Worm (Caenorhabditis elegans) whole organism, L3 larva: ENCODE measurements around the gene ops-1.

Experiments
- R02D3.7 ChIP-seq: fragments of 150-350 bp; optimal IDR thresholded peaks from 2 replicates; lab custom pipeline; 2014; ENCODE audit warnings: missing biosample characterization, missing genetic modification characterization
- ZK546.5 ChIP-seq: sonication (generic microtip); optimal IDR thresholded peaks from 2 replicates; lab custom pipeline; 2017; ENCODE audit warnings: missing biosample characterization, missing genetic modification characterization
- aly-2 ChIP-seq: fragments of 150-350 bp; optimal IDR thresholded peaks from 2 replicates; lab custom pipeline; 2014; ENCODE audit warnings: missing biosample characterization, missing genetic modification characterization
- ama-1 ChIP-seq: fragments of 150-350 bp; optimal IDR thresholded peaks from 2 replicates; lab custom pipeline; 2018
- ceh-16 ChIP-seq: sonication (generic microtip); optimal IDR thresholded peaks from 2 replicates; lab custom pipeline; 2017; ENCODE audit warnings: missing biosample characterization, missing genetic modification characterization
- ceh-28 ChIP-seq: fragments of 150-350 bp; optimal IDR thresholded peaks from 2 replicates; lab custom pipeline; 2014; ENCODE audit warnings: missing biosample characterization, missing genetic modification reagents, missing genetic modification characterization
- ceh-82 ChIP-seq: fragments of 150-350 bp; optimal IDR thresholded peaks from 2 replicates; lab custom pipeline; 2014; ENCODE audit warnings: missing biosample characterization, missing genetic modification characterization
- ceh-9 ChIP-seq: sonication (generic microtip); optimal IDR thresholded peaks from 2 replicates; lab custom pipeline; 2018; ENCODE audit warnings: missing biosample characterization, missing genetic modification characterization
- daf-12 ChIP-seq: fragments of 150-350 bp; optimal IDR thresholded peaks from 2 replicates; lab custom pipeline; 2014; ENCODE audit warnings: missing biosample characterization, missing genetic modification reagents, missing genetic modification characterization
- egl-27 ChIP-seq: sonication (generic microtip); optimal IDR thresholded peaks from 4 replicates; lab custom pipeline; 2017; ENCODE audit warnings: missing biosample characterization, missing genetic modification reagents, missing genetic modification characterization
- egl-5 ChIP-seq: fragments of 150-350 bp; optimal IDR thresholded peaks from 2 replicates; lab custom pipeline; 2017; ENCODE audit warnings: missing biosample characterization, missing genetic modification reagents, missing genetic modification characterization, inconsistent platforms
- elt-1 ChIP-seq: fragments of 150-350 bp; optimal IDR thresholded peaks from 2 replicates; lab custom pipeline; 2014; ENCODE audit warnings: missing biosample characterization, missing genetic modification characterization
- elt-2 ChIP-seq: sonication (generic microtip); optimal IDR thresholded peaks from 2 replicates; lab custom pipeline; 2016; ENCODE audit warnings: missing genetic modification reagents, mild to moderate bottlenecking, missing genetic modification characterization, missing compliant biosample characterization
- elt-3 ChIP-seq, 3 experiments: fragments of 150-350 bp in 1 of 3; sonication (generic microtip) in 2 of 3; optimal IDR thresholded peaks; 2 replicates in 2 of 3; 4 replicates in 1 of 3; lab custom pipeline; 2014 to 2017; ENCODE audit warnings: missing biosample characterization in 3 of 3, missing genetic modification characterization in 3 of 3
- eor-1 ChIP-seq, 2 experiments: fragments of 150-350 bp; optimal IDR thresholded peaks; 2 replicates each; lab custom pipeline; 2014 to 2018; ENCODE audit warnings: missing biosample characterization in 2 of 2, missing genetic modification characterization in 2 of 2
- fkh-10 ChIP-seq: sonication (generic microtip); optimal IDR thresholded peaks from 2 replicates; lab custom pipeline; 2017; ENCODE audit warnings: missing biosample characterization, missing genetic modification reagents, missing genetic modification characterization
- fkh-2 ChIP-seq: fragments of 150-350 bp; optimal IDR thresholded peaks from 2 replicates; lab custom pipeline; 2014; ENCODE audit warnings: missing biosample characterization, missing genetic modification reagents, missing genetic modification characterization
- fos-1 ChIP-seq: fragments of 150-350 bp; optimal IDR thresholded peaks from 2 replicates; lab custom pipeline; 2014; ENCODE audit warnings: missing biosample characterization, missing genetic modification characterization
- hmg-11 ChIP-seq: sonication (generic microtip); optimal IDR thresholded peaks from 2 replicates; lab custom pipeline; 2016; ENCODE audit warnings: missing genetic modification characterization, missing compliant biosample characterization
- jun-1 ChIP-seq: fragments of 150-350 bp; optimal IDR thresholded peaks from 2 replicates; lab custom pipeline; 2014; ENCODE audit warnings: missing biosample characterization, missing genetic modification reagents, missing genetic modification characterization
- lin-15B ChIP-seq: fragments of 150-350 bp; optimal IDR thresholded peaks from 2 replicates; lab custom pipeline; 2014; ENCODE audit warnings: missing biosample characterization, missing genetic modification characterization
- lin-39 ChIP-seq: fragments of 150-350 bp; optimal IDR thresholded peaks from 2 replicates; lab custom pipeline; 2018; ENCODE audit warnings: missing biosample characterization, missing genetic modification reagents, missing genetic modification characterization
- lsy-12 ChIP-seq: sonication (generic microtip); optimal IDR thresholded peaks from 2 replicates; lab custom pipeline; 2016; ENCODE audit warnings: mild to moderate bottlenecking, missing genetic modification characterization, missing compliant biosample characterization
- mdl-1 ChIP-seq: fragments of 150-350 bp; optimal IDR thresholded peaks from 2 replicates; lab custom pipeline; 2014; ENCODE audit warnings: missing biosample characterization, missing genetic modification characterization
- mml-1 ChIP-seq: fragments of 150-350 bp; sonication (generic microtip); optimal IDR thresholded peaks from 3 replicates; lab custom pipeline; 2014; ENCODE audit warnings: missing biosample characterization, missing genetic modification characterization
- nfya-1 ChIP-seq: sonication (generic microtip); optimal IDR thresholded peaks from 2 replicates; lab custom pipeline; 2017; ENCODE audit warnings: missing genetic modification characterization, mild to moderate bottlenecking, missing compliant biosample characterization, antibody characterized with exemption, moderate library complexity; ENCODE audit not compliant: insufficient read depth
- nhr-11 ChIP-seq: fragments of 150-350 bp; optimal IDR thresholded peaks from 2 replicates; lab custom pipeline; 2014; ENCODE audit warnings: missing biosample characterization, missing genetic modification characterization
- nhr-12 ChIP-seq: fragments of 150-350 bp; optimal IDR thresholded peaks from 2 replicates; lab custom pipeline; 2014; ENCODE audit warnings: missing biosample characterization, missing genetic modification characterization
- nhr-23 ChIP-seq: fragments of 150-350 bp; optimal IDR thresholded peaks from 2 replicates; lab custom pipeline; 2014; ENCODE audit warnings: missing biosample characterization, missing genetic modification reagents, missing genetic modification characterization
- nhr-237 ChIP-seq: fragments of 150-350 bp; optimal IDR thresholded peaks from 2 replicates; lab custom pipeline; 2014; ENCODE audit warnings: missing biosample characterization, missing genetic modification characterization
- nhr-25 ChIP-seq: sonication (generic microtip); optimal IDR thresholded peaks from 2 replicates; lab custom pipeline; 2017; ENCODE audit warnings: missing biosample characterization, missing genetic modification characterization
- nhr-28 ChIP-seq: fragments of 150-350 bp; optimal IDR thresholded peaks from 2 replicates; lab custom pipeline; 2014; ENCODE audit warnings: missing biosample characterization, missing genetic modification characterization
- nhr-43 ChIP-seq: sonication (generic microtip); optimal IDR thresholded peaks from 2 replicates; lab custom pipeline; 2016; ENCODE audit warnings: mild to moderate bottlenecking, missing genetic modification characterization, missing compliant biosample characterization; ENCODE audit not compliant: poor library complexity, severe bottlenecking
- nhr-67 ChIP-seq: fragments of 150-350 bp; optimal IDR thresholded peaks from 2 replicates; lab custom pipeline; 2014; ENCODE audit warnings: missing biosample characterization, missing genetic modification characterization
- nhr-76 ChIP-seq: fragments of 150-350 bp; sonication (generic microtip); optimal IDR thresholded peaks from 5 replicates; lab custom pipeline; 2014; ENCODE audit warnings: missing biosample characterization, missing genetic modification characterization
- nhr-77 ChIP-seq: fragments of 150-350 bp; optimal IDR thresholded peaks from 2 replicates; lab custom pipeline; 2014; ENCODE audit warnings: missing biosample characterization, missing genetic modification characterization
- pha-4 ChIP-seq: fragments of 150-350 bp; optimal IDR thresholded peaks from 2 replicates; lab custom pipeline; 2014; ENCODE audit warnings: missing biosample characterization, missing genetic modification reagents, missing genetic modification characterization
- pqm-1 ChIP-seq: fragments of 150-350 bp; optimal IDR thresholded peaks from 2 replicates; lab custom pipeline; 2017; ENCODE audit warnings: missing biosample characterization, missing genetic modification characterization, inconsistent platforms
- sea-2 ChIP-seq: fragments of 150-350 bp; sonication (generic microtip); optimal IDR thresholded peaks from 4 replicates; lab custom pipeline; 2014; ENCODE audit warnings: missing biosample characterization, missing genetic modification reagents, missing genetic modification characterization
- skn-1 ChIP-seq: fragments of 150-350 bp; optimal IDR thresholded peaks from 2 replicates; lab custom pipeline; 2014; ENCODE audit warnings: missing biosample characterization, missing genetic modification characterization
- snpc-4 ChIP-seq: fragments of 150-350 bp; optimal IDR thresholded peaks from 2 replicates; lab custom pipeline; 2014; ENCODE audit warnings: missing biosample characterization, missing genetic modification characterization
- tbx-2 ChIP-seq: sonication (generic microtip); optimal IDR thresholded peaks from 2 replicates; lab custom pipeline; 2016; ENCODE audit warnings: mild to moderate bottlenecking, missing genetic modification characterization, missing compliant biosample characterization
- unc-39 ChIP-seq: sonication (generic microtip); optimal IDR thresholded peaks from 4 replicates; lab custom pipeline; 2017; ENCODE audit warnings: missing biosample characterization, missing genetic modification characterization
- unc-62 ChIP-seq: fragments of 150-350 bp; sonication (generic microtip); optimal IDR thresholded peaks from 4 replicates; lab custom pipeline; 2014; ENCODE audit warnings: missing biosample characterization, missing genetic modification reagents, missing genetic modification characterization
- zag-1 ChIP-seq: fragments of 150-350 bp; optimal IDR thresholded peaks from 2 replicates; lab custom pipeline; 2014; ENCODE audit warnings: missing biosample characterization, missing genetic modification characterization
- ztf-11 ChIP-seq: fragments of 150-350 bp; optimal IDR thresholded peaks from 2 replicates; lab custom pipeline; 2014; ENCODE audit warnings: missing biosample characterization, missing genetic modification characterization
- ztf-4 ChIP-seq: fragments of 150-350 bp; optimal IDR thresholded peaks from 2 replicates; lab custom pipeline; 2014; ENCODE audit warnings: missing biosample characterization, missing genetic modification characterization

The ops-1 gene

ce11 chrIV:6321667-6322066 is 37.5 kb upstream of the ops-1 start, which contains the start of gene Y73B6BL.29:
Gene Y73B6BL.29 (plus strand): TSS chrIV:6321929.
- TF ChIP-seq sea-2 (GFP tag; lab: Kevin White, UChicago) (no peak), hmg-11 (peak; percentile 51), ceh-82 (tag; lab: Kevin White, UChicago) (peak; percentile 32), R02D3.7 (tag; lab: Kevin White, UChicago) (peak; percentile 88), lin-39 (tag; lab: Kevin White, UChicago) (no peak), fos-1 (no peak), ceh-9 (tag; lab: Kevin White, UChicago) (no peak), nhr-43 (tag; lab: Kevin White, UChicago) (peak; percentile 95), ceh-28 (tag; lab: Kevin White, UChicago) (peak; percentile 67), fkh-2 (tag; lab: Kevin White, UChicago) (no peak), snpc-4 (peak; percentile 90), nhr-11 (no peak), elt-2 (tag; lab: Kevin White, UChicago) (peak; percentile 56), fkh-10 (GFP tag; lab: Kevin White, UChicago) (peak; percentile 87), eor-1 (tag; optimal IDR thresholded peaks at IDR 0.05; lab: Kevin White, UChicago) (peak in 1 of 2 experiments; percentile 55), nhr-25 (tag; lab: Kevin White, UChicago) (peak; percentile 72), nhr-76 (tag; lab: Kevin White, UChicago) (no peak), unc-62 (GFP tag; lab: Kevin White, UChicago) (no peak), pha-4 (tag; lab: Kevin White, UChicago) (peak; percentile 93), pqm-1 (tag; lab: Kevin White, UChicago) (peak; percentile 15), nhr-12 (tag; lab: Kevin White, UChicago) (no peak), nhr-23 (tag; lab: Kevin White, UChicago) (peak; percentile 95), mdl-1 (tag; lab: Kevin White, UChicago) (peak; percentile 12), egl-5 (tag; lab: Kevin White, UChicago) (peak; percentile 21), lsy-12 (tag; lab: Kevin White, UChicago) (peak; percentile 84), mml-1 (tag; lab: Kevin White, UChicago) (no peak), aly-2 (no peak), ZK546.5 (peak; percentile 63), daf-12 (no peak), elt-1 (tag; lab: Kevin White, UChicago) (no peak), ztf-11 (tag; lab: Kevin White, UChicago) (no peak), skn-1 (tag; lab: Kevin White, UChicago) (peak; percentile 85), ztf-4 (no peak), zag-1 (tag; lab: Kevin White, UChicago) (no peak), nhr-237 (no peak), jun-1 (peak; percentile 66), ceh-16 (tag; lab: Kevin White, UChicago) (no peak), nhr-28 (no peak), nfya-1 (tag; lab: Kevin White, UChicago) (peak; percentile 89), egl-27 (no peak), ama-1 (lab: Kevin White, UChicago) (no peak), nhr-67 (no peak), lin-15B (tag; lab: Kevin White, UChicago) (peak; percentile 87), tbx-2 (tag; lab: Kevin White, UChicago) (peak; percentile 81), unc-39 (tag; lab: Kevin White, UChicago) (no peak), nhr-77 (tag; lab: Kevin White, UChicago) (no peak), elt-3 (tag; optimal IDR thresholded peaks at IDR 0.05; lab: Kevin White, UChicago) (no peak)
